Worm (Caenorhabditis elegans) whole organism, L1 larva: Measurements from ENCODE around the gene set-12.

Source experiments
- ama-1 ChIP-seq: fragments of 150-350 bp; optimal IDR thresholded peaks from 2 replicates; lab custom pipeline; 2014
- egl-27 ChIP-seq, 2 experiments: fragments of 150-350 bp in 1 of 2; sonication (generic microtip); optimal IDR thresholded peaks; 3 replicates each; lab custom pipeline; 2017 to 2018; ENCODE audit warnings: missing biosample characterization in 2 of 2, missing genetic modification characterization in 2 of 2, missing genetic modification reagents in 2 of 2
- elt-2 ChIP-seq: sonication (generic microtip); optimal IDR thresholded peaks from 2 replicates; lab custom pipeline; 2016; ENCODE audit warnings: missing genetic modification characterization, mild to moderate bottlenecking, inconsistent platforms, missing compliant biosample characterization, missing genetic modification reagents
- lin-15B ChIP-seq: fragments of 150-350 bp; sonication (generic microtip); optimal IDR thresholded peaks from 3 replicates; lab custom pipeline; 2014; ENCODE audit warnings: missing biosample characterization, missing genetic modification characterization
- nhr-11 ChIP-seq: fragments of 150-350 bp; optimal IDR thresholded peaks from 2 replicates; lab custom pipeline; 2014; ENCODE audit warnings: missing biosample characterization, missing genetic modification characterization
- unc-62 ChIP-seq: fragments of 150-350 bp; optimal IDR thresholded peaks from 2 replicates; lab custom pipeline; 2014; ENCODE audit warnings: missing biosample characterization, missing genetic modification reagents, missing genetic modification characterization
- unc-86 ChIP-seq: sonication (generic microtip); optimal IDR thresholded peaks from 2 replicates; lab custom pipeline; 2016; ENCODE audit warnings: missing genetic modification characterization, missing compliant biosample characterization
- zag-1 ChIP-seq: fragments of 150-350 bp; optimal IDR thresholded peaks from 2 replicates; lab custom pipeline; 2014; ENCODE audit warnings: missing biosample characterization, missing genetic modification characterization
- zip-4 ChIP-seq: fragments of 200-800 bp; sonication (Bioruptor generic); optimal IDR thresholded peaks from 2 replicates; lab custom pipeline; 2018; ENCODE audit warnings: mild to moderate bottlenecking, missing genetic modification characterization, moderate library complexity, missing compliant biosample characterization

ce11 chrX:7750084-7750483, 14.0 kb upstream of the set-12 start:
- no peak for TF ChIP-seq egl-27 (tag; optimal IDR thresholded peaks at IDR 0.05; lab: Kevin White, UChicago)
- TF ChIP-seq zip-4 (GFP tag; lab: Kevin White, UChicago): no peak
- no peak for TF ChIP-seq unc-62
- no peak for TF ChIP-seq nhr-11 (tag; lab: Kevin White, UChicago)
- no peak for TF ChIP-seq ama-1
- no peak for TF ChIP-seq zag-1 (tag; lab: Kevin White, UChicago)
- TF ChIP-seq lin-15B (tag; lab: Kevin White, UChicago): no peak
- TF ChIP-seq elt-2 (tag; lab: Kevin White, UChicago): no peak
- TF ChIP-seq unc-86 (tag; lab: Kevin White, UChicago): no peak
